Worm (Caenorhabditis elegans) whole organism, L3 larva: ENCODE results near the gene srd-59.

Experiments
- R02D3.7 ChIP-seq: fragments of 150-350 bp; optimal IDR thresholded peaks from 2 replicates; lab custom pipeline; 2014; ENCODE audit warnings: missing biosample characterization, missing genetic modification characterization
- ama-1 ChIP-seq: fragments of 150-350 bp; optimal IDR thresholded peaks from 2 replicates; lab custom pipeline; 2018
- daf-12 ChIP-seq: fragments of 150-350 bp; optimal IDR thresholded peaks from 2 replicates; lab custom pipeline; 2014; ENCODE audit warnings: missing biosample characterization, missing genetic modification reagents, missing genetic modification characterization
- elt-2 ChIP-seq: sonication (generic microtip); optimal IDR thresholded peaks from 2 replicates; lab custom pipeline; 2016; ENCODE audit warnings: missing genetic modification reagents, mild to moderate bottlenecking, missing genetic modification characterization, missing compliant biosample characterization
- fkh-10 ChIP-seq: sonication (generic microtip); optimal IDR thresholded peaks from 2 replicates; lab custom pipeline; 2017; ENCODE audit warnings: missing biosample characterization, missing genetic modification reagents, missing genetic modification characterization
- fos-1 ChIP-seq: fragments of 150-350 bp; optimal IDR thresholded peaks from 2 replicates; lab custom pipeline; 2014; ENCODE audit warnings: missing biosample characterization, missing genetic modification characterization
- nfya-1 ChIP-seq: sonication (generic microtip); optimal IDR thresholded peaks from 2 replicates; lab custom pipeline; 2017; ENCODE audit warnings: missing genetic modification characterization, mild to moderate bottlenecking, missing compliant biosample characterization, antibody characterized with exemption, moderate library complexity; ENCODE audit not compliant: insufficient read depth
- nhr-237 ChIP-seq: fragments of 150-350 bp; optimal IDR thresholded peaks from 2 replicates; lab custom pipeline; 2014; ENCODE audit warnings: missing biosample characterization, missing genetic modification characterization
- nhr-25 ChIP-seq: sonication (generic microtip); optimal IDR thresholded peaks from 2 replicates; lab custom pipeline; 2017; ENCODE audit warnings: missing biosample characterization, missing genetic modification characterization
- pha-4 ChIP-seq: fragments of 150-350 bp; optimal IDR thresholded peaks from 2 replicates; lab custom pipeline; 2014; ENCODE audit warnings: missing biosample characterization, missing genetic modification reagents, missing genetic modification characterization
- pqm-1 ChIP-seq: fragments of 150-350 bp; optimal IDR thresholded peaks from 2 replicates; lab custom pipeline; 2017; ENCODE audit warnings: missing biosample characterization, missing genetic modification characterization, inconsistent platforms
- unc-62 ChIP-seq: fragments of 150-350 bp; sonication (generic microtip); optimal IDR thresholded peaks from 4 replicates; lab custom pipeline; 2014; ENCODE audit warnings: missing biosample characterization, missing genetic modification reagents, missing genetic modification characterization

DNA sequence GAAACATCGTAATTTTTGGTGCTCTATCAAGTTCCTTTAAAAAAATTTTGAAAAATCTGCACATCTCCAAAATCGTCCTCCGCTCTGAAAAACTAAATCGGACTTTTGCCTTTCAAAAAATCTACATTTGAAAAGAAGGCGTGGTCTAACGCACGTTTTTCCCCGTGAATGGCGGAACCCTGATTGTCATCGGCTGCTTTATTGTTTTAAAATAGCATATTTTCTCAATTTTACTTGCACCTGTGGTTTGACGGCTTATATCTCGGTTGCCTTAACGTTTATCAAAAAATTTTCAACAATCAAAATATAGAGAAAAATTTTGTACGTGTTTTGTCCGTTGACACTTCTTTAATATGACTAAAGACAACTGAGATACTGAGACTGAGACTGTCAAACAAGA is 26.5 kb downstream of the srd-59 start:
- TF ChIP-seq unc-62: no peak
- TF ChIP-seq pha-4 (tag; lab: Kevin White, UChicago): no peak
- TF ChIP-seq nfya-1: no peak
- no peak for TF ChIP-seq nhr-25 (tag; lab: Kevin White, UChicago)
- no peak for TF ChIP-seq fos-1 (tag; lab: Kevin White, UChicago)
- no peak for TF ChIP-seq elt-2 (tag; lab: Kevin White, UChicago)
- no peak for TF ChIP-seq ama-1 (lab: Kevin White, UChicago)
- no peak for TF ChIP-seq fkh-10 (GFP tag; lab: Kevin White, UChicago)
- no peak for TF ChIP-seq R02D3.7
- no peak for TF ChIP-seq nhr-237 (tag; lab: Kevin White, UChicago)
- no peak for TF ChIP-seq daf-12 (tag; lab: Kevin White, UChicago)
- no peak for TF ChIP-seq pqm-1
